Worm (Caenorhabditis elegans) whole organism, L4/young adult: ENCODE data around the gene let-2.

Experiments used
- W03F9.2 ChIP-seq: fragments of 150-350 bp; optimal IDR thresholded peaks from 2 replicates; lab custom pipeline; 2014; ENCODE audit warnings: missing biosample characterization, missing genetic modification characterization
- him-1 ChIP-seq: sonication (generic microtip); optimal IDR thresholded peaks from 2 replicates; lab custom pipeline; 2016; ENCODE audit warnings: missing genotype, missing genetic modification reagents, missing genetic modification characterization, missing compliant biosample characterization

DNA sequence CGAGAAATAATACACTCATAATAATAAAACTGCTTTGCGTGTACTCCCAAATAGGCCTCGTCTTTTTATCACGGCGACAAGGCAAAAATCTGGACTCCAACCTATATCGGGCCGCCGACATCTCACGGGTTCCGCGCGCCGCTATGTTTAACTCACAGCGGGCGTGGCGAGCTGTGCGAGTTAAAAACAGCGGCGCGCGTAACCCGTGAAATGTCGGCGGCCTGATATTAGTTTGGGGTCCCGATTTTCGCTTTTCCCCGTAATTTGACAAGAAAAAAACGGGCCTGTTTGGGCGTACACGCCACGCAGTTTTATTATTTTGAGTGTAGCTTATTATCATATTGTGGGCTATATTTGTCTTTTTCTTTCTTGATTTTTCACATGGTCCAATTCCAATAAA is 47.3 kb downstream of the let-2 start:
- TF ChIP-seq him-1 (tag; lab: Kevin White, UChicago) = no peak
- no peak for TF ChIP-seq W03F9.2 (tag; lab: Kevin White, UChicago)
